Fruit fly (Drosophila melanogaster): ENCODE data around the gene RFeSP.

The RFeSP gene

dm6 chr2L:1619191-1619590 lies 5.2 kb upstream of the RFeSP start (continued):
- peak; percentile 46 for TF ChIP-seq CG6854 (GFP tag; optimal IDR thresholded peaks at IDR 0.05)
- peak; percentile 49 for TF ChIP-seq CG18262 (tag; optimal IDR thresholded peaks at IDR 0.05)
- no peak for TF ChIP-seq CG1529 (GFP tag; optimal IDR thresholded peaks at IDR 0.05)
- peak; percentile 10 for TF ChIP-seq Myb (GFP tag; optimal IDR thresholded peaks at IDR 0.05)
- no peak for TF ChIP-seq CG7357 (GFP tag; IDR thresholded peaks at IDR 0.05)
- peak; percentile 65 for TF ChIP-seq CG7839 (tag; optimal IDR thresholded peaks at IDR 0.05)
- peak; percentile 64 for TF ChIP-seq dmrt99B (tag; optimal IDR thresholded peaks at IDR 0.05)
- no peak for TF ChIP-seq fd64A (GFP tag; optimal IDR thresholded peaks at IDR 0.05)
- no peak for TF ChIP-seq CG4404 (GFP tag; IDR thresholded peaks at IDR 0.05)
- no peak for TF ChIP-seq CG4820 (GFP tag; optimal IDR thresholded peaks at IDR 0.05)
- TF ChIP-seq z (GFP tag; IDR thresholded peaks at IDR 0.05), result no peak
- TF ChIP-seq esg (GFP tag; conservative IDR thresholded peaks at IDR 0.05), result peak; percentile 24; the same call in 1 of the 2 replicates
- TF ChIP-seq Ada2b (GFP tag; IDR thresholded peaks at IDR 0.05), result peak; percentile 22; the same call in 1 of the 2 replicates
- TF ChIP-seq CG12391 (tag; optimal IDR thresholded peaks at IDR 0.05), result peak; percentile 49
- no peak for TF ChIP-seq CG13123 (GFP tag; optimal IDR thresholded peaks at IDR 0.05)
- TF ChIP-seq D19B (GFP tag; optimal IDR thresholded peaks at IDR 0.05), result peak; percentile 47

- peak; percentile 90 for TF ChIP-seq abd-A (tag; optimal IDR thresholded peaks at IDR 0.05)
- TF ChIP-seq B-H1 (GFP tag; IDR thresholded peaks at IDR 0.05), result no peak
- TF ChIP-seq dm (GFP tag; optimal IDR thresholded peaks at IDR 0.05), result no peak
- TF ChIP-seq ranshi (GFP tag; IDR thresholded peaks at IDR 0.05), result no peak
- TF ChIP-seq so (GFP tag; IDR thresholded peaks at IDR 0.05), result no peak
- no peak for TF ChIP-seq Sin3A (optimal IDR thresholded peaks at IDR 0.05)
- peak; percentile 91 for TF ChIP-seq crol (GFP tag; IDR thresholded peaks at IDR 0.05)
- TF ChIP-seq cad (GFP tag; optimal IDR thresholded peaks at IDR 0.05), result no peak
- TF ChIP-seq CHES-1-like (GFP tag; optimal IDR thresholded peaks at IDR 0.05), result no peak
- no peak for TF ChIP-seq hkb (optimal IDR thresholded peaks at IDR 0.05)
- no peak for TF ChIP-seq hkb (GFP tag; IDR thresholded peaks at IDR 0.05)
- TF ChIP-seq Adf1 (GFP tag; IDR thresholded peaks at IDR 0.05), result peak; percentile 17; the same call in 1 of the 2 replicates
- no peak for TF ChIP-seq CG32532 (GFP tag; IDR thresholded peaks at IDR 0.05)
- no peak for TF ChIP-seq Hr78 (GFP tag; optimal IDR thresholded peaks at IDR 0.05)
- TF ChIP-seq gro (GFP tag; optimal IDR thresholded peaks at IDR 0.05), result no peak
- no peak for TF ChIP-seq H15 (GFP tag; IDR thresholded peaks at IDR 0.05)
- TF ChIP-seq maf-S (GFP tag; optimal IDR thresholded peaks at IDR 0.05), result no peak
- no peak for TF ChIP-seq CG31365 (tag; optimal IDR thresholded peaks at IDR 0.05)
- TF ChIP-seq CG10366 (GFP tag; IDR thresholded peaks at IDR 0.05), result no peak
- no peak for TF ChIP-seq dysf (GFP tag; IDR thresholded peaks at IDR 0.05)
- no peak for TF ChIP-seq CG8478 (optimal IDR thresholded peaks at IDR 0.05)
- TF ChIP-seq pnt (GFP tag; optimal IDR thresholded peaks at IDR 0.05), result no peak
- no peak for TF ChIP-seq CG4404 (GFP tag; IDR thresholded peaks at IDR 0.05)
- no peak for TF ChIP-seq E2f1 (GFP tag; IDR thresholded peaks at IDR 0.05)
- TF ChIP-seq vvl (GFP tag; IDR thresholded peaks at IDR 0.05), result no peak
- no peak for TF ChIP-seq CG12104 (GFP tag; optimal IDR thresholded peaks at IDR 0.05)
- no peak for TF ChIP-seq Kr (GFP tag; optimal IDR thresholded peaks at IDR 0.05)
- TF ChIP-seq chinmo (GFP tag; IDR thresholded peaks at IDR 0.05; ENCODE audit: partially characterized antibody), result peak; percentile 86
- TF ChIP-seq CG12155 (GFP tag; optimal IDR thresholded peaks at IDR 0.05), result no peak
- no peak for TF ChIP-seq crc (GFP tag; optimal IDR thresholded peaks at IDR 0.05)
Measured at dm6 chr2L:1618696-1619095, 4.7 kb upstream of the RFeSP start.

Data from whole organism, embryonic.